Worm (Caenorhabditis elegans) whole organism, L2 larva: ENCODE results near the gene Y6G8.8.
A peak's percentile ranks its signal among the peaks of the same experiment; 100 is the strongest.

Experiments used
- C34F6.9 ChIP-seq: fragments of 150-350 bp; optimal IDR thresholded peaks from 2 replicates; lab custom pipeline; 2014; ENCODE audit warnings: missing biosample characterization, missing genetic modification characterization
- F13H6.1 ChIP-seq: sonication (generic microtip); optimal IDR thresholded peaks from 2 replicates; lab custom pipeline; 2016; ENCODE audit warnings: missing genetic modification characterization, missing compliant biosample characterization
- blmp-1 ChIP-seq: sonication (generic microtip); optimal IDR thresholded peaks from 2 replicates; lab custom pipeline; 2017; ENCODE audit warnings: missing genetic modification characterization, mild to moderate bottlenecking, missing compliant biosample characterization, antibody characterized with exemption, moderate library complexity; ENCODE audit not compliant: insufficient read depth
- ceh-16 ChIP-seq: fragments of 150-350 bp; optimal IDR thresholded peaks from 2 replicates; lab custom pipeline; 2014; ENCODE audit warnings: missing biosample characterization, missing genetic modification characterization
- ceh-82 ChIP-seq: fragments of 150-350 bp; optimal IDR thresholded peaks from 2 replicates; lab custom pipeline; 2014; ENCODE audit warnings: missing biosample characterization, missing genetic modification characterization
- crh-2 ChIP-seq: sonication (generic microtip); optimal IDR thresholded peaks from 2 replicates; lab custom pipeline; 2017; ENCODE audit warnings: missing biosample characterization, missing genetic modification characterization
- elt-3 ChIP-seq: sonication (generic microtip); optimal IDR thresholded peaks from 2 replicates; lab custom pipeline; 2017; ENCODE audit warnings: missing biosample characterization, missing genetic modification characterization
- fos-1 ChIP-seq: fragments of 150-350 bp; optimal IDR thresholded peaks from 2 replicates; lab custom pipeline; 2014; ENCODE audit warnings: missing biosample characterization, missing genetic modification characterization
- gmeb-1 ChIP-seq: fragments of 150-350 bp; optimal IDR thresholded peaks from 2 replicates; lab custom pipeline; 2014; ENCODE audit warnings: missing biosample characterization, missing genetic modification characterization
- lin-13 ChIP-seq: fragments of 150-350 bp; optimal IDR thresholded peaks from 2 replicates; lab custom pipeline; 2014; ENCODE audit warnings: missing biosample characterization, missing genetic modification reagents, missing genetic modification characterization
- lsy-2 ChIP-seq, 2 experiments: fragments of 150-350 bp in 1 of 2; sonication (generic microtip) in 1 of 2; optimal IDR thresholded peaks; 2 replicates each; lab custom pipeline; 2014 to 2017; ENCODE audit warnings: missing biosample characterization in 2 of 2, missing genetic modification characterization in 2 of 2
- mab-5 ChIP-seq: fragments of 150-350 bp; optimal IDR thresholded peaks from 2 replicates; lab custom pipeline; 2014; ENCODE audit warnings: missing biosample characterization, missing genetic modification characterization
- mbf-1 ChIP-seq: sonication (generic microtip); optimal IDR thresholded peaks from 2 replicates; lab custom pipeline; 2017; ENCODE audit warnings: missing biosample characterization, missing genetic modification characterization
- mdl-1 ChIP-seq, 2 experiments: fragments of 150-350 bp in 1 of 2; sonication (generic microtip) in 1 of 2; optimal IDR thresholded peaks; 2 replicates each; lab custom pipeline; 2017; ENCODE audit warnings: missing biosample characterization in 2 of 2, missing genetic modification characterization in 2 of 2
- nhr-10 ChIP-seq: sonication (generic microtip); optimal IDR thresholded peaks from 2 replicates; lab custom pipeline; 2017; ENCODE audit warnings: missing biosample characterization, missing genetic modification characterization
- nhr-11 ChIP-seq: fragments of 150-350 bp; optimal IDR thresholded peaks from 2 replicates; lab custom pipeline; 2014; ENCODE audit warnings: missing biosample characterization, missing genetic modification characterization
- nhr-12 ChIP-seq: fragments of 150-350 bp; optimal IDR thresholded peaks from 2 replicates; lab custom pipeline; 2014; ENCODE audit warnings: missing biosample characterization, missing genetic modification characterization
- nhr-129 ChIP-seq: fragments of 150-350 bp; optimal IDR thresholded peaks from 2 replicates; lab custom pipeline; 2014; ENCODE audit warnings: missing biosample characterization, missing genetic modification characterization
- nhr-23 ChIP-seq: fragments of 150-350 bp; optimal IDR thresholded peaks from 2 replicates; lab custom pipeline; 2014; ENCODE audit warnings: missing biosample characterization, missing genetic modification reagents, missing genetic modification characterization
- nhr-237 ChIP-seq: fragments of 150-350 bp; optimal IDR thresholded peaks from 2 replicates; lab custom pipeline; 2014; ENCODE audit warnings: missing biosample characterization, missing genetic modification characterization
- nhr-25 ChIP-seq: fragments of 150-350 bp; sonication (generic microtip); optimal IDR thresholded peaks from 3 replicates; lab custom pipeline; 2014; ENCODE audit warnings: missing biosample characterization, missing genetic modification characterization
- nhr-6 ChIP-seq: fragments of 150-350 bp; optimal IDR thresholded peaks from 2 replicates; lab custom pipeline; 2014; ENCODE audit warnings: missing biosample characterization, missing genetic modification characterization
- nhr-77 ChIP-seq: fragments of 150-350 bp; optimal IDR thresholded peaks from 2 replicates; lab custom pipeline; 2014; ENCODE audit warnings: missing biosample characterization, missing genetic modification characterization
- skn-1 ChIP-seq: sonication (generic microtip); optimal IDR thresholded peaks from 2 replicates; lab custom pipeline; 2017; ENCODE audit warnings: missing biosample characterization, missing genetic modification characterization
- sma-3 ChIP-seq: sonication (generic microtip); optimal IDR thresholded peaks from 2 replicates; lab custom pipeline; 2016; ENCODE audit warnings: missing genetic modification reagents, missing genetic modification characterization, missing compliant biosample characterization
- sma-9 ChIP-seq, 2 experiments: fragments of 150-350 bp in 1 of 2; sonication (generic microtip) in 1 of 2; optimal IDR thresholded peaks; 2 replicates each; lab custom pipeline; 2014 to 2016; ENCODE audit warnings: missing genetic modification characterization in 2 of 2, mild to moderate bottlenecking in 1 of 2, missing biosample characterization in 1 of 2, missing compliant biosample characterization in 1 of 2, missing genetic modification reagents in 1 of 2, moderate library complexity in 1 of 2
- snpc-4 ChIP-seq: fragments of 150-350 bp; optimal IDR thresholded peaks from 2 replicates; lab custom pipeline; 2014; ENCODE audit warnings: missing biosample characterization, missing genetic modification characterization
- unc-62 ChIP-seq: fragments of 150-350 bp; optimal IDR thresholded peaks from 2 replicates; lab custom pipeline; 2014; ENCODE audit warnings: missing biosample characterization, missing genetic modification reagents, missing genetic modification characterization
- zag-1 ChIP-seq: fragments of 150-350 bp; optimal IDR thresholded peaks from 2 replicates; lab custom pipeline; 2014; ENCODE audit warnings: missing biosample characterization, missing genetic modification characterization
- ztf-1 ChIP-seq: fragments of 200-800 bp; sonication (Bioruptor generic); conservative IDR thresholded peaks from 2 replicates; pipeline ENCODE4 v1.3.6; 2022; ENCODE audit warnings: missing genetic modification characterization, missing compliant biosample characterization
- ztf-4 ChIP-seq: fragments of 150-350 bp; optimal IDR thresholded peaks from 2 replicates; lab custom pipeline; 2014; ENCODE audit warnings: missing biosample characterization, missing genetic modification characterization

Gene Y6G8.8

ce11 chrV:17655205-17655604 is 34.8 kb downstream of the Y6G8.8 start:
- TF ChIP-seq C34F6.9 (tag; lab: Kevin White, UChicago) = no peak
- no peak for TF ChIP-seq F13H6.1 (tag; lab: Kevin White, UChicago)
- TF ChIP-seq nhr-129 (tag; lab: Kevin White, UChicago) = no peak
- TF ChIP-seq lin-13 = no peak
- TF ChIP-seq nhr-11 (tag; lab: Kevin White, UChicago) = no peak
- TF ChIP-seq unc-62 = no peak
- no peak for TF ChIP-seq nhr-25 (tag; lab: Kevin White, UChicago)
- TF ChIP-seq nhr-6 (tag; lab: Kevin White, UChicago) = no peak
- TF ChIP-seq nhr-77 (tag; lab: Kevin White, UChicago) = no peak

- TF ChIP-seq mab-5 (tag; lab: Kevin White, UChicago) (no peak), nhr-12 (tag; lab: Kevin White, UChicago) (no peak), mdl-1 (tag; optimal IDR thresholded peaks at IDR 0.05; lab: Kevin White, UChicago) (no peak), ceh-16 (tag; lab: Kevin White, UChicago) (no peak), mbf-1 (tag; lab: Kevin White, UChicago) (no peak), ztf-1 (no peak), nhr-237 (tag; lab: Kevin White, UChicago) (no peak), gmeb-1 (tag; lab: Kevin White, UChicago) (no peak), nhr-11 (tag; lab: Kevin White, UChicago) (no peak), fos-1 (tag; lab: Kevin White, UChicago) (no peak), ztf-4 (tag; lab: Kevin White, UChicago) (no peak)
- TF ChIP-seq, all 48 proteins: peak for 0
These were observed 38.5 kb downstream of the Y6G8.8 start for ce11 chrV:17658824-17659223.

ce11 chrV:17659228-17659627 is 38.9 kb downstream of the Y6G8.8 start, which contains the start of gene fbxa-108:
Gene fbxa-108 (minus strand): TSS chrV:17659385.
- TF ChIP-seq gmeb-1 (tag; lab: Kevin White, UChicago) = peak; percentile 54
- TF ChIP-seq crh-2 (tag; lab: Kevin White, UChicago) = peak; percentile 85
- TF ChIP-seq sma-9 (GFP tag; optimal IDR thresholded peaks at IDR 0.05; lab: Kevin White, UChicago) = peak; percentile 83
- no peak for TF ChIP-seq sma-9 (tag; optimal IDR thresholded peaks at IDR 0.05; lab: Kevin White, UChicago)
- TF ChIP-seq lin-13 = no peak
- peak; percentile 48 for TF ChIP-seq F13H6.1 (tag; lab: Kevin White, UChicago)
- TF ChIP-seq skn-1 (tag; lab: Kevin White, UChicago) = no peak
- no peak for TF ChIP-seq nhr-10 (tag; lab: Kevin White, UChicago)
- TF ChIP-seq fos-1 (tag; lab: Kevin White, UChicago) = peak; percentile 94
- TF ChIP-seq sma-3 (GFP tag; lab: Kevin White, UChicago) = peak; percentile 43

- TF ChIP-seq lin-13 = no peak
- no peak for TF ChIP-seq snpc-4 (tag; lab: Kevin White, UChicago)
- no peak for TF ChIP-seq nhr-23 (tag; lab: Kevin White, UChicago)
- TF ChIP-seq lsy-2 (tag; optimal IDR thresholded peaks at IDR 0.05; lab: Kevin White, UChicago) = no peak
- no peak for TF ChIP-seq nhr-6 (tag; lab: Kevin White, UChicago)
- no peak for TF ChIP-seq elt-3
- no peak for TF ChIP-seq ztf-4 (tag; lab: Kevin White, UChicago)
- TF ChIP-seq mab-5 (tag; lab: Kevin White, UChicago) = no peak
- TF ChIP-seq ceh-16 (tag; lab: Kevin White, UChicago) = no peak
- TF ChIP-seq, all 48 proteins: peak for 0
These were observed 39.6 kb downstream of the Y6G8.8 start, which contains the start of gene dgat-2 for ce11 chrV:17660003-17660402. Gene dgat-2 (plus strand): TSS chrV:17660303.

ce11 chrV:17662260-17662659 is 41.9 kb downstream of the Y6G8.8 start:
- TF ChIP-seq mdl-1 (tag; optimal IDR thresholded peaks at IDR 0.05; lab: Kevin White, UChicago) = no peak
- peak; percentile 70 for TF ChIP-seq sma-9 (GFP tag; optimal IDR thresholded peaks at IDR 0.05; lab: Kevin White, UChicago)
- TF ChIP-seq sma-9 (tag; optimal IDR thresholded peaks at IDR 0.05; lab: Kevin White, UChicago) = no peak
- TF ChIP-seq blmp-1 (tag; lab: Kevin White, UChicago) = no peak
- TF ChIP-seq ztf-1 = no peak
- peak; percentile 83 for TF ChIP-seq fos-1 (tag; lab: Kevin White, UChicago)
- TF ChIP-seq ztf-4 (tag; lab: Kevin White, UChicago) = no peak
- TF ChIP-seq crh-2 (tag; lab: Kevin White, UChicago) = peak; percentile 35

ce11 chrV:17664367-17664766 is 44.0 kb downstream of the Y6G8.8 start:
- no peak for TF ChIP-seq mbf-1 (tag; lab: Kevin White, UChicago)
- no peak for TF ChIP-seq sma-3 (GFP tag; lab: Kevin White, UChicago)
- TF ChIP-seq ztf-4 (tag; lab: Kevin White, UChicago) = no peak
- TF ChIP-seq nhr-11 (tag; lab: Kevin White, UChicago) = no peak
- no peak for TF ChIP-seq nhr-23 (tag; lab: Kevin White, UChicago)
- no peak for TF ChIP-seq F13H6.1 (tag; lab: Kevin White, UChicago)
- no peak for TF ChIP-seq ceh-82
- no peak for TF ChIP-seq zag-1 (tag; lab: Kevin White, UChicago)
- TF ChIP-seq sma-9 (GFP tag; optimal IDR thresholded peaks at IDR 0.05; lab: Kevin White, UChicago) = no peak
- no peak for TF ChIP-seq sma-9 (tag; optimal IDR thresholded peaks at IDR 0.05; lab: Kevin White, UChicago)
- TF ChIP-seq snpc-4 (tag; lab: Kevin White, UChicago) = no peak
